Worm (Caenorhabditis elegans) whole organism, young adult: ENCODE data around the gene lipl-2.

Source experiments
- B0019.2 ChIP-seq: fragments of 200-800 bp; sonication (Bioruptor generic); conservative IDR thresholded peaks from 2 replicates; pipeline ENCODE4 v1.3.6; 2022; ENCODE audit warnings: missing genetic modification reagents, missing genetic modification characterization, missing compliant biosample characterization
- F55B11.4 ChIP-seq: sonication (generic microtip); optimal IDR thresholded peaks from 2 replicates; lab custom pipeline; 2016; ENCODE audit warnings: missing compliant biosample characterization, missing genetic modification characterization, borderline replicate concordance; ENCODE audit not compliant: insufficient read depth
- F57A8.1 ChIP-seq: fragments of 200-800 bp; sonication (Bioruptor generic); optimal IDR thresholded peaks from 2 replicates; lab custom pipeline; 2018; ENCODE audit warnings: mild to moderate bottlenecking, missing genetic modification characterization, moderate library complexity, missing compliant biosample characterization
- T26A5.8 ChIP-seq: sonication (generic microtip); optimal IDR thresholded peaks from 2 replicates; lab custom pipeline; 2016; ENCODE audit warnings: missing genetic modification characterization, missing compliant biosample characterization
- Y53G8AR.9 ChIP-seq: fragments of 200-800 bp; sonication (Bioruptor generic); conservative IDR thresholded peaks from 2 replicates; pipeline ENCODE4 v1.3.6; 2022; ENCODE audit warnings: missing genetic modification reagents, missing genetic modification characterization, missing compliant biosample characterization
- Y95B8A.8 ChIP-seq: fragments of 200-800 bp; sonication (Bioruptor generic); IDR thresholded peaks from 2 replicates; pipeline ENCODE4 v1.3.6; 2022; ENCODE audit warnings: missing genetic modification reagents, missing genetic modification characterization, missing compliant biosample characterization
- akir-1 ChIP-seq: fragments of 200-800 bp; sonication (Bioruptor generic); optimal IDR thresholded peaks from 2 replicates; lab custom pipeline; 2018; ENCODE audit warnings: mild to moderate bottlenecking, missing genetic modification characterization, moderate library complexity, missing compliant biosample characterization
- athp-1 ChIP-seq: sonication (generic microtip); optimal IDR thresholded peaks from 2 replicates; lab custom pipeline; 2017; ENCODE audit warnings: mild to moderate bottlenecking, missing genetic modification characterization, missing compliant biosample characterization
- attf-3 ChIP-seq: fragments of 200-800 bp; sonication (Bioruptor generic); conservative IDR thresholded peaks from 2 replicates; pipeline ENCODE4 v1.3.6; 2022; ENCODE audit warnings: missing genetic modification reagents, missing genetic modification characterization, missing compliant biosample characterization
- ceh-27 ChIP-seq: fragments of 200-800 bp; sonication (Bioruptor generic); optimal IDR thresholded peaks from 2 replicates; lab custom pipeline; 2018; ENCODE audit warnings: mild to moderate bottlenecking, missing genetic modification characterization, moderate library complexity, missing compliant biosample characterization
- ceh-58 ChIP-seq: fragments of 200-800 bp; sonication (Bioruptor generic); IDR thresholded peaks from 2 replicates; pipeline ENCODE4 v1.3.6; 2022; ENCODE audit warnings: missing genetic modification characterization, missing compliant biosample characterization
- ceh-91 ChIP-seq: fragments of 200-800 bp; sonication (Bioruptor generic); IDR thresholded peaks from 2 replicates; pipeline ENCODE4 v1.3.6; 2022; ENCODE audit warnings: missing genetic modification reagents, missing genetic modification characterization, missing compliant biosample characterization
- ets-4 ChIP-seq: fragments of 200-800 bp; sonication (Bioruptor generic); optimal IDR thresholded peaks from 2 replicates; lab custom pipeline; 2018; ENCODE audit warnings: mild to moderate bottlenecking, missing genetic modification characterization, missing compliant biosample characterization
- fkh-3 ChIP-seq: sonication (generic microtip); optimal IDR thresholded peaks from 2 replicates; lab custom pipeline; 2016; ENCODE audit warnings: mild to moderate bottlenecking, missing genetic modification characterization, missing compliant biosample characterization
- hlh-26 ChIP-seq: fragments of 200-800 bp; sonication (Bioruptor generic); conservative IDR thresholded peaks from 2 replicates; pipeline ENCODE4 v1.3.6; 2022; ENCODE audit warnings: missing genetic modification reagents, missing genetic modification characterization, missing compliant biosample characterization
- hrde-1 ChIP-seq: sonication (generic microtip); optimal IDR thresholded peaks from 2 replicates; lab custom pipeline; 2016; ENCODE audit warnings: missing genetic modification characterization, mild to moderate bottlenecking, missing compliant biosample characterization, moderate library complexity, missing genotype, missing genetic modification reagents, borderline replicate concordance
- let-607 ChIP-seq, 2 experiments: fragments of 200-800 bp in 1 of 2; sonication (Bioruptor generic) in 1 of 2; sonication (generic microtip) in 1 of 2; optimal IDR thresholded peaks; 2 replicates each; lab custom pipeline; 2016 to 2018; ENCODE audit warnings: mild to moderate bottlenecking in 2 of 2, missing compliant biosample characterization in 2 of 2, missing genetic modification characterization in 2 of 2, moderate library complexity in 2 of 2, missing genotype in 1 of 2
- lin-35 ChIP-seq, 3 experiments: fragments of 150-350 bp in 2 of 3; sonication (generic microtip) in 1 of 3; optimal IDR thresholded peaks; 2 replicates each; lab custom pipeline; 2014 to 2018; ENCODE audit warnings: missing biosample characterization in 3 of 3, missing genetic modification characterization in 3 of 3, missing genetic modification reagents in 3 of 3
- madf-10 ChIP-seq: sonication (generic microtip); optimal IDR thresholded peaks from 2 replicates; lab custom pipeline; 2016; ENCODE audit warnings: mild to moderate bottlenecking, missing genetic modification characterization, missing compliant biosample characterization
- madf-6 ChIP-seq: fragments of 200-800 bp; sonication (Bioruptor generic); IDR thresholded peaks from 2 replicates; pipeline ENCODE4 v1.3.6; 2022; ENCODE audit warnings: missing genetic modification reagents, missing genetic modification characterization, missing compliant biosample characterization
- mes-4 ChIP-seq: sonication (generic microtip); optimal IDR thresholded peaks from 2 replicates; lab custom pipeline; 2016; ENCODE audit warnings: missing genotype, missing genetic modification characterization, missing compliant biosample characterization
- nfyb-1 ChIP-seq: fragments of 200-800 bp; sonication (Bioruptor generic); IDR thresholded peaks from 2 replicates; pipeline ENCODE4 v1.3.6; 2022; ENCODE audit warnings: missing genetic modification reagents, missing genetic modification characterization, missing compliant biosample characterization
- nhr-120 ChIP-seq: fragments of 200-800 bp; sonication (Bioruptor generic); IDR thresholded peaks from 2 replicates; pipeline ENCODE4 v1.3.6; 2022; ENCODE audit warnings: missing genetic modification characterization, missing compliant biosample characterization
- nhr-80 ChIP-seq: sonication (generic microtip); optimal IDR thresholded peaks from 2 replicates; lab custom pipeline; 2016; ENCODE audit warnings: missing genetic modification characterization, missing compliant biosample characterization
- pha-4 ChIP-seq: fragments of 150-350 bp; sonication (generic microtip); optimal IDR thresholded peaks from 2 replicates; lab custom pipeline; 2014; ENCODE audit warnings: missing biosample characterization, missing genetic modification reagents, missing genetic modification characterization
- rcor-1 ChIP-seq: fragments of 200-800 bp; sonication (Bioruptor generic); IDR thresholded peaks from 2 replicates; pipeline ENCODE4 v1.3.6; 2022; ENCODE audit warnings: missing genetic modification reagents, missing genetic modification characterization, missing compliant biosample characterization
- repo-1 ChIP-seq: sonication (generic microtip); optimal IDR thresholded peaks from 2 replicates; lab custom pipeline; 2017; ENCODE audit warnings: mild to moderate bottlenecking, missing genetic modification characterization, missing compliant biosample characterization
- rpc-1 ChIP-seq, 2 experiments: fragments of 150-350 bp in 1 of 2; sonication (generic microtip) in 1 of 2; optimal IDR thresholded peaks; 2 replicates each; lab custom pipeline; 2014 to 2018; ENCODE audit warnings: missing biosample characterization in 1 of 2, missing genetic modification characterization in 1 of 2, missing genetic modification reagents in 1 of 2, missing genotype in 1 of 2
- sea-2 ChIP-seq: fragments of 200-800 bp; sonication (Bioruptor generic); IDR thresholded peaks from 2 replicates; pipeline ENCODE4 v1.3.6; 2022; ENCODE audit warnings: missing genetic modification characterization, missing compliant biosample characterization
- snpc-1.3 ChIP-seq: sonication (generic microtip); optimal IDR thresholded peaks from 2 replicates; lab custom pipeline; 2017; ENCODE audit warnings: missing genetic modification characterization, mild to moderate bottlenecking, missing compliant biosample characterization, antibody characterized with exemption, moderate library complexity, missing genotype, missing genetic modification reagents; ENCODE audit not compliant: insufficient read depth
- snpc-4 ChIP-seq, 5 experiments: fragments of 150-350 bp in 1 of 5; sonication (generic microtip) in 4 of 5; optimal IDR thresholded peaks; 2 replicates each; lab custom pipeline; 2014 to 2018; ENCODE audit warnings: missing genetic modification characterization in 5 of 5, missing biosample characterization in 3 of 5, antibody characterized with exemption in 2 of 5, mild to moderate bottlenecking in 2 of 5, missing compliant biosample characterization in 2 of 5, missing genotype in 2 of 5, moderate library complexity in 2 of 5, missing genetic modification reagents in 1 of 5
- somi-1 ChIP-seq: fragments of 200-800 bp; sonication (Bioruptor generic); optimal IDR thresholded peaks from 2 replicates; lab custom pipeline; 2018; ENCODE audit warnings: mild to moderate bottlenecking, missing genetic modification characterization, missing compliant biosample characterization
- sptf-2 ChIP-seq: fragments of 200-800 bp; sonication (Bioruptor generic); optimal IDR thresholded peaks from 2 replicates; lab custom pipeline; 2018; ENCODE audit warnings: mild to moderate bottlenecking, missing genetic modification characterization, missing compliant biosample characterization
- tbp1 ChIP-seq: fragments of 200-800 bp; sonication (Bioruptor generic); optimal IDR thresholded peaks from 2 replicates; lab custom pipeline; 2018; ENCODE audit warnings: mild to moderate bottlenecking, missing genetic modification characterization, missing compliant biosample characterization
- zim-3 ChIP-seq: sonication (generic microtip); optimal IDR thresholded peaks from 2 replicates; lab custom pipeline; 2017; ENCODE audit warnings: mild to moderate bottlenecking, missing genetic modification characterization, moderate library complexity, missing compliant biosample characterization
- ztf-18 ChIP-seq: sonication (generic microtip); optimal IDR thresholded peaks from 2 replicates; lab custom pipeline; 2016; ENCODE audit warnings: missing genotype, mild to moderate bottlenecking, missing genetic modification characterization, missing compliant biosample characterization

lipl-2 gene

DNA sequence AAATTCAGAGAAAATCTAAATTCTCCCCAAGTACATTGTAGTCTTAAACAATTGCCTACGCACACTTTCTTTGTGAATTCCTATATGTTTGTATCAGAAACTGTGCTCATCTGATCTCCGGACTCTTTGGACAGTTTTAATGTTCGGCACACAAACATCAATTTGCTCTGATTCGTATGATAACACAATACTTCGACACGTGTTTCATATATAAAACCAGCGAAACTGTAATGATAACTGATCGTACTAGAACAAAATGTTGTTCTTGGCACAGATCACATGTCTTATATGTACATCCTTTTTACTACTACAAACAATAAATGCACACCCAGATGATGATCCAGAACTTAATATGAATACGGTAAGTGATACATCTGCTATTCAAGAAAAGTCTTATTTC lies at the start of gene lipl-2:
Gene lipl-2 (plus strand): TSS at position 236 of the 400 bp plus-strand sequence.
- TF ChIP-seq let-607 (tag; optimal IDR thresholded peaks at IDR 0.05; lab: Kevin White, UChicago), result peak in 1 of 2 experiments; percentile 57
- no peak for TF ChIP-seq F55B11.4
- no peak for TF ChIP-seq ets-4 (GFP tag; lab: Kevin White, UChicago)
- TF ChIP-seq ceh-27 (GFP tag; lab: Kevin White, UChicago), result no peak
- TF ChIP-seq madf-6, result no peak
- no peak for TF ChIP-seq snpc-4 (GFP tag; optimal IDR thresholded peaks at IDR 0.05; lab: Kevin White, UChicago)
- no peak for TF ChIP-seq snpc-4 (tag; optimal IDR thresholded peaks at IDR 0.05; lab: Kevin White, UChicago)
- TF ChIP-seq Y95B8A.8 (GFP tag; lab: Robert Waterston, UW), result no peak
- TF ChIP-seq nhr-80, result peak; percentile 68
- peak; percentile 8 for TF ChIP-seq tbp1 (GFP tag; lab: Kevin White, UChicago)
- TF ChIP-seq hlh-26 (GFP tag; lab: Robert Waterston, UW), result no peak
- no peak for TF ChIP-seq athp-1 (tag; lab: Kevin White, UChicago)
- no peak for TF ChIP-seq B0019.2 (GFP tag; lab: Robert Waterston, UW)
- TF ChIP-seq nfyb-1, result no peak

DNA sequence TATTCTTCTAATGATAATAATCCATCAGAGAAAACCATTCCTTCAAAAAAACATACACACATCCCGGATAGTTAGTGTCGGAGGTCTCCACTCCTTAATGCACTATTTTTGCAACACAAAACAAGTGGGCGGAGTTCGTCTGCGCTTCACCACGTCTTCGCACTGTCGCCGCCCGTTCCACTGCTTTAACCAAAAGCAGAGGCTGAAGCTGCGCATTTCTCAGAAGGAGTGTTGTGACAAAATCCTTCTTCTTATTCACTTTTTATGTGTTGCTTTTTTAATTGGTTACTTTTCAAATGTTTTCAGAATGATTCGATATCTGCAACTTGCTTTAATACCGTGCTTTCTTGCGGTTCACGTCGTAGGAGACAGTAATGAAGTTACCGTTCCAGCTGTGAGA lies 46.4 kb upstream of the lipl-2 start, which contains the start of gene F58E6.13:
Gene F58E6.13 (plus strand): TSS at position 301 of the 400 bp plus-strand sequence.
- peak; percentile 17 for TF ChIP-seq zim-3 (tag; lab: Kevin White, UChicago)
- no peak for TF ChIP-seq snpc-1.3 (tag; lab: Kevin White, UChicago)

DNA sequence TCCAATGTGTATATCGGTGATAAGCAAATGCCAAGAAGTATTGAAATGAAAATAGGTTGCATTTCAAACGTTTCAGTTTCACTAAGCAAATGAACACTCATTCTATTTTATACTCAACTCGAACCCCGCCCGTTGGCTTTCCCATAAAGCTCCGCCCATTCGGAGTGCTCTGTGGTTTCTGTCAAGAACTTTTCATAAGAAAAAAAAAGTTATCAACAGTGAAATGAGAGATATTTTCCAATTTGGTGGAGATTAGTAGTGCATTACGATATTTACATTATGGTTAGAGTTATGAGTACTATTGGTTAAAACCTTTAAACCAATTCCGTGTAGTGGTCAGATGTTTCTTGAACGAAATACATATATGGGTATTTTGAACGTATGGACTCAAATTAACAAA lies 41.1 kb upstream of the lipl-2 start, which contains the start of gene F58E6.4:
Gene F58E6.4 (minus strand): TSS at position 101 of the 400 bp plus-strand sequence.
- TF ChIP-seq nhr-120 (GFP tag; lab: Robert Waterston, UW) (no peak), hrde-1 (no peak), Y53G8AR.9 (GFP tag; lab: Robert Waterston, UW) (no peak), T26A5.8 (tag; lab: Kevin White, UChicago) (no peak), mes-4 (tag; lab: Kevin White, UChicago) (no peak), snpc-4 (GFP tag; optimal IDR thresholded peaks at IDR 0.05; lab: Kevin White, UChicago) (no peak), snpc-4 (tag; optimal IDR thresholded peaks at IDR 0.05; lab: Kevin White, UChicago) (no peak), rcor-1 (no peak), attf-3 (no peak), madf-10 (tag; lab: Kevin White, UChicago) (no peak), pha-4 (tag; lab: Kevin White, UChicago) (no peak), F57A8.1 (GFP tag; lab: Kevin White, UChicago) (no peak), ets-4 (GFP tag; lab: Kevin White, UChicago) (no peak)

- TF ChIP-seq somi-1 (GFP tag; lab: Kevin White, UChicago) (no peak), mes-4 (tag; lab: Kevin White, UChicago) (no peak), ztf-18 (tag; lab: Kevin White, UChicago) (no peak), tbp1 (GFP tag; lab: Kevin White, UChicago) (no peak), ceh-91 (no peak), sea-2 (no peak), lin-35 (GFP tag; optimal IDR thresholded peaks at IDR 0.05; lab: Kevin White, UChicago) (no peak), rpc-1 (optimal IDR thresholded peaks at IDR 0.05; lab: Kevin White, UChicago) (no peak), rpc-1 (tag; optimal IDR thresholded peaks at IDR 0.05; lab: Kevin White, UChicago) (no peak), ceh-58 (no peak), fkh-3 (tag; lab: Kevin White, UChicago) (no peak), akir-1 (GFP tag; lab: Kevin White, UChicago) (no peak), repo-1 (tag; lab: Kevin White, UChicago) (no peak), F55B11.4 (no peak), athp-1 (tag; lab: Kevin White, UChicago) (no peak), sptf-2 (GFP tag; lab: Kevin White, UChicago) (no peak)
These were observed 38.4 kb upstream of the lipl-2 start, which contains the start of gene F58E6.6 for ce11 chrV:9752918-9753317. Gene F58E6.6 (minus strand): TSS chrV:9753018.
